Worm (Caenorhabditis elegans) whole organism, L4/young adult: Measurements from ENCODE around the gene swan-2.

Source experiments
- W03F9.2 ChIP-seq: fragments of 150-350 bp; optimal IDR thresholded peaks from 2 replicates; lab custom pipeline; 2014; ENCODE audit warnings: missing biosample characterization, missing genetic modification characterization
- dao-5 ChIP-seq: sonication (generic microtip); optimal IDR thresholded peaks from 2 replicates; lab custom pipeline; 2016; ENCODE audit warnings: missing genotype, missing genetic modification characterization, moderate library complexity, missing compliant biosample characterization
- him-1 ChIP-seq: sonication (generic microtip); optimal IDR thresholded peaks from 2 replicates; lab custom pipeline; 2016; ENCODE audit warnings: missing genotype, missing genetic modification reagents, missing genetic modification characterization, missing compliant biosample characterization

The swan-2 gene

DNA sequence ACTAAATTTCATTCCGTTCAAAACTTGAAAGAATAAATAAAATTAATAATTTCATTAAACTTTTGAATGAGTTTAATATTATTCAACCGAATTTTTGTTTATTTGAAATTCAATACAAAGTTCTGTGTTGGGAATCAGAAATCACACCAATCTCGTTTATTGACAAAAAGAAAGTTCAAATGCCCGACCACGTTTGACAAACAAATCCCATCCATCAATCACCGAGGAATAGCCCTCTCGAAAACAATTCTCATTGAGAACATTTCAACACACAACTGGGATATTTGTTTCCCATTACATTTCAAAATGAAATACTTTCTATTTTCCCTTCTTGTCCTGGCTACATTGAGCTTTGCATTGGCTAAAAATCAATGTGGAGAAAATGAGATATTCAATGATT lies 26.2 kb downstream of the swan-2 start, which contains the start of gene F53C11.9:
Gene F53C11.9, plus strand, starts transcription at position 159 of the 400 bp plus-strand sequence.
- TF ChIP-seq him-1 (tag; lab: Kevin White, UChicago) (no peak), dao-5 (no peak), W03F9.2 (tag; lab: Kevin White, UChicago) (no peak)

DNA sequence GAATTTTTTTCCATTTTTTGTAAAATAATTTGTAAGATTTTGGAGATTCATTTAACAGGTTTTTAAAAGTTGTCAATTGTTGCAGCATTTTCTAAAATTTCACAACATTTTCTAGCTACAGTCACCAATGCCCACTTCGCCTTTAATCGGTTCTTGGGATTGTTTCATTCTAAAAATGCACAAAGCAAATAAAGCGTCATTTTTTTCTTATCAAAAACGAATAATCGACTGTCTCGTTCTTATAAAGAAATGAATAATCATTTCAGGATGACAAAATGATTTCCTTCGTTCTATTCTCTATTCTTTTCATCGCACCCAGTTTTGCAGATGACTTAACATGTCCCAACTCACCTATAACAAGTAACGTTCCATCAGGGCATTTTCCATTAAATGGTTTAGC lies 28.6 kb downstream of the swan-2 start, which contains the start of gene F53C11.1:
Gene F53C11.1, plus strand, starts transcription at position 268 of the 400 bp plus-strand sequence.
- no peak for TF ChIP-seq W03F9.2 (tag; lab: Kevin White, UChicago)
- TF ChIP-seq dao-5, result no peak
- no peak for TF ChIP-seq him-1 (tag; lab: Kevin White, UChicago)

DNA sequence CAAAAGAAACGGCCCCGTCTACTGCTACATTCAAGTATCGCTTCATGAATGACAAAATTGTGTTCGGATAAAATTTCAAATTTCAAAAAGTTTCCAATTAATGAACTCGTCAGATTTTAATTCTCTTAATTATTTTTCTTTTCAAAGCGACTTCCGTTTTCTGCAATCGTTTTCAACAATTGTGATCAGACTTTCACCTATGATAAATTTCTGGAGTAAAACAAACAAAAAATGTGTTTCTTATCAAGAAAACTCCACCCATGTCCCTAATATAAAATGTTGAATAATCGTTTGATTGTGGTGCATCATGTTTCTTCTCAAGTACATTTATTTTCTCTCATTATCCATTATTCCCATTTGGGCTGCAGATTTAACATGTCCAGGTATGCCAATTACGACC lies 32.9 kb downstream of the swan-2 start, which contains the start of gene F20G2.5:
Gene F20G2.5, plus strand, starts transcription at position 301 of the 400 bp plus-strand sequence.
- TF ChIP-seq him-1 (tag; lab: Kevin White, UChicago) (no peak), W03F9.2 (tag; lab: Kevin White, UChicago) (no peak), dao-5 (no peak)

DNA sequence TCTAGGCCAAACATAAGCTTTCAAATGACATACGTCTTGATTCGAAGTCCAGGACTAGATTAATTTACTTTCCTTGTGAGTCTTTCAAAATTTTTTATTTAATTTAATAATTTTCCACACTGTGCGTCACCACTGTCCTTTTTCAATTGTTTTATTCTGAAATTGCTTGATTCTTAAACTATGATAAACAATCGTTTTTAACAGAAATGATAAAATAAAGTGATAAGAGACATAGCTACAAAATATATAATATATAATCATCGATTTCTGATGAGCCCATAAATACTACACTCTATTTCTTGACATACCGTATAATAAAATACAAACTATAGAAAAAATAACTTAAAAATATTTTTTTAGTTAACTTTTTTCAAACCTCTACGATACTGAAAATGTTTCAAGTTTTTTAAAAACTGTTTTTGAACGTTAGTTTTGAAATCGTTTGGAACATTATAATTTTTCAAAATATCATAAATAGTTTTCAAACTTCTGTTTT lies 35.1 kb downstream of the swan-2 start, which contains the start of gene nas-24:
Gene nas-24, plus strand, starts transcription at position 446 of the 496 bp plus-strand sequence.
- TF ChIP-seq W03F9.2 (tag; lab: Kevin White, UChicago), result no peak
- no peak for TF ChIP-seq dao-5
- TF ChIP-seq him-1 (tag; lab: Kevin White, UChicago), result no peak

DNA sequence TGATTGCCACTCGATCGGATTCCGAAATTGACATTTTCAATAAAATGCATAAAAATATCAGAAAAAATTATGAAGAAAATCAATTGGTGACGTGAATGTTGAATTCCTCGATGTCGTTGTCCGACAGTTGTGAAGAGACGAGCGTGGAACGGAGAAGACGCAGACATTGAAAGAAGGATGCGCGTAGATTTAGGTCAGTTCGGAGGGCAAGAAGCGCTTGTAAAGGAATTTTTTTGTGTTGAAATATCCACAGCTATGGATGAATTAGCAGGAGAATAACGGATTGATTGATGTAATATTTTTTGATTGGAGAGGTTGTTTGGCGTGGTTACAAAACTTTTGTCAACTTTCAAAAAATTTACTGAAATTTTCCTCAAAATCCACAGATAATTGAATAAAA lies 35.7 kb downstream of the swan-2 start, which contains the start of gene F20G2.3:
Gene F20G2.3, minus strand, starts transcription at position 101 of the 400 bp plus-strand sequence.
- no peak for TF ChIP-seq dao-5

- TF ChIP-seq W03F9.2 (tag; lab: Kevin White, UChicago), result no peak
- TF ChIP-seq him-1 (tag; lab: Kevin White, UChicago), result no peak
- no peak for TF ChIP-seq dao-5
These were observed 40.4 kb downstream of the swan-2 start for ce11 chrV:13763723-13764122.

DNA sequence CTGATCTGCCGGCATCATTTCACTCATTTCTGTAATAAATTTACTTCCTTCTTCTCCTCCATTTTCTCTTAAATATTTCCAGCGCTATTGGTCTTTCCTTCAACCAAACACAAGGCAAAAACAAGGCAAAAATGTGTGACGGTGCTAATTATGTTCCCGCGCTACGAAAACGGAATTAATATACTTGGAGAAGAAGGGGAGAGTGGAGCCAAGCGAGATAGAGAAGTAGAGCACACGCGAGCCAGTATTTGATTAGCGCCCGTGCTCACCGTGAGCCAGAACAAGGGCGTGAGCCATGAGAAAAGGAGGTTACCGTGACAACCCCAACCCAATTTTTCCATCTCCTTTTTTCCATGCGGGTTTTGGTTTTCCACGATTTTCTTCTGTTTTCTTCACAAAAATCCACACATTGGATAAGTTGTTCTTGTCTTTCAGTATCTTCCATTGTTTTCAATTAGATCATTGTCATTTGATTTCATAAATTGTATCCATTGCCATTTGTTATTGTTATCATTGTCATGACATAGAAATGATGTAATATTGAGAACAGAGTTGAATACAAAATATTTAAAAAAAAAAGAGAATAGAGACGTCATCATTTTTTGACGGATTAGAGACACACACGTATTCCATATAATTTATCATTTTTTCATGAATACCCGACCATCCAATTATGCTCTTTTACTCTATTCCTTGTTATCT lies 41.5 kb downstream of the swan-2 start, which contains the start of gene F20G2.6:
Gene F20G2.6, plus strand, starts transcription at position 652 of the 702 bp plus-strand sequence.
- no peak for TF ChIP-seq W03F9.2 (tag; lab: Kevin White, UChicago)
- no peak for TF ChIP-seq dao-5
- TF ChIP-seq him-1 (tag; lab: Kevin White, UChicago), result no peak

DNA sequence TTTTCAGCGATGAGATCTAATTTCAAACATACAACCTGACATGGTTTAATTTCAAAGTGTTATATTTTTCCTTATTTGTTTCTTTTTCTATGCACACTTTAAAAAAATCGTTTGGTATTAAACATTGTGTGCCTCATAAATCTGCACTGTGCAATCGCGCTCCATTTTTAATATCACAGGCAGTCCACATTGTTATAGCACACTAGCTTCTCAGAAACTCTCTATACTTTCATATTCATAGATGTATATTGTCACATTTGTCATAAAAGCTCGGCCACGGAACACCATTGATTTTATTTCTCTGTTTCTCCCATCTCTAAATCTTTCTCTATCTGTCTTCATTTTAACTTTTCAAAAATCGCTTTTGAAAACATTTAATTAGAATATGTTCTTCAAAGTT lies 46.7 kb downstream of the swan-2 start:
- no peak for TF ChIP-seq him-1 (tag; lab: Kevin White, UChicago)
- no peak for TF ChIP-seq dao-5
- no peak for TF ChIP-seq W03F9.2 (tag; lab: Kevin White, UChicago)

- TF ChIP-seq W03F9.2 (tag; lab: Kevin White, UChicago), result no peak
These were observed 47.6 kb downstream of the swan-2 start, which contains the start of gene F20G2.2 for ce11 chrV:13756359-13757091. TSS of gene F20G2.2 (minus strand) at chrV:13756409.

ce11 chrV:13753481-13753880 lies 50.6 kb downstream of the swan-2 start, which contains the start of gene F20G2.1:
TSS of gene F20G2.1 (minus strand) at chrV:13753581.
- TF ChIP-seq W03F9.2 (tag; lab: Kevin White, UChicago), result no peak
- no peak for TF ChIP-seq him-1 (tag; lab: Kevin White, UChicago)
- TF ChIP-seq dao-5, result no peak

DNA sequence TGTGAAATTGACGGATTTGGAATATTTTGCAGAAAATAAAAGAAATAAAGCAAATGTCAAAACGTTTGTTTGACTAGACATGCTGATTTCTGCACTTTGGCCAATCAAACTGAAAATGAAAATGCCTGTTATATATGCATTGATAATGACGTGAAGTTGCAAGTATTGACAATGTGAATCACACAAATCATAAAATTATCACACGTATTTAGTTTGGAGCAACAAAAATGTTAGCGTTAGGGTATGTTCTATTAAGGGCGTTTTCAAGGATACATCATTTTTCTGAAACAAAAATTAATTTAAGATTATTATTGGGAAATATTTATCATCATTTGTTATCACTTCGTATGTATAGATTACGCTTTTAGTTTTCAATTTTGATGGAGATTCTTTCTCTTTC lies 52.3 kb downstream of the swan-2 start, which contains the start of gene cld-9:
Gene cld-9, minus strand, starts transcription at position 81 of the 400 bp plus-strand sequence.
- TF ChIP-seq him-1 (tag; lab: Kevin White, UChicago), result no peak
- TF ChIP-seq dao-5, result no peak
- TF ChIP-seq W03F9.2 (tag; lab: Kevin White, UChicago), result no peak
